Fruit fly (Drosophila melanogaster): Measurements from ENCODE around the gene Aplip1.

The Aplip1 gene

dm6 chr3L:1177085-1177484 lies 19.0 kb upstream of the Aplip1 start, which contains the start of gene bab2 (continued):
- TF ChIP-seq CG16779 (GFP tag; IDR thresholded peaks at IDR 0.05) (no peak), CG10959 (GFP tag; IDR thresholded peaks at IDR 0.05) (no peak), CG3281 (GFP tag; optimal IDR thresholded peaks at IDR 0.05) (no peak), CG13424 (tag; optimal IDR thresholded peaks at IDR 0.05) (no peak), CG4730 (GFP tag; IDR thresholded peaks at IDR 0.05) (no peak), slou (GFP tag; optimal IDR thresholded peaks at IDR 0.05) (no peak), fru (optimal IDR thresholded peaks at IDR 0.05) (no peak), inv (GFP tag; IDR thresholded peaks at IDR 0.05; ENCODE audit: partially characterized antibody) (no peak), BtbVII (GFP tag; optimal IDR thresholded peaks at IDR 0.05) (peak; percentile 0), maf-S (GFP tag; optimal IDR thresholded peaks at IDR 0.05) (no peak), otp (GFP tag; IDR thresholded peaks at IDR 0.05) (peak; percentile 62; the same call in 2 of the 3 replicates), CG11093 (GFP tag; IDR thresholded peaks at IDR 0.05) (no peak), mld (GFP tag; IDR thresholded peaks at IDR 0.05; ENCODE audit: partially characterized antibody) (no peak), zfh1 (GFP tag; IDR thresholded peaks at IDR 0.05) (0 out of 3 replicates have a peak, but pooled peaks have one; percentile 19), CG10209 (GFP tag; optimal IDR thresholded peaks at IDR 0.05) (no peak), Scr (GFP tag; IDR thresholded peaks at IDR 0.05; ENCODE audit: partially characterized antibody) (peak; percentile 36), oc (tag; optimal IDR thresholded peaks at IDR 0.05) (peak; percentile 63), Dll (GFP tag; IDR thresholded peaks at IDR 0.05; ENCODE audit: partially characterized antibody) (0 out of 4 replicates have a peak, but pooled peaks have one; percentile 39), CG10462 (GFP tag; optimal IDR thresholded peaks at IDR 0.05) (no peak), CG10267 (tag; optimal IDR thresholded peaks at IDR 0.05) (peak; percentile 25), CG34224 (GFP tag; IDR thresholded peaks at IDR 0.05; ENCODE audit: partially characterized antibody) (peak; percentile 52; the same call in 1 of the 3 replicates), Tbp (GFP tag; optimal IDR thresholded peaks at IDR 0.05) (no peak), chinmo (GFP tag; IDR thresholded peaks at IDR 0.05; ENCODE audit: partially characterized antibody) (peak; percentile 92), CG6272 (GFP tag; IDR thresholded peaks at IDR 0.05) (0 out of 2 replicates have a peak, but pooled peaks have one; percentile 7), CG8281 (tag; optimal IDR thresholded peaks at IDR 0.05) (no peak), CG1647 (GFP tag; optimal IDR thresholded peaks at IDR 0.05) (no peak), CG3726 (GFP tag; IDR thresholded peaks at IDR 0.05) (no peak), ttk (GFP tag; IDR thresholded peaks at IDR 0.05) (no peak), Dref (GFP tag; IDR thresholded peaks at IDR 0.05) (no peak), ash1 (GFP tag; optimal IDR thresholded peaks at IDR 0.05) (peak; percentile 37), Asciz (GFP tag; optimal IDR thresholded peaks at IDR 0.05) (no peak), CG11398 (GFP tag; optimal IDR thresholded peaks at IDR 0.05) (no peak), aop (GFP tag; IDR thresholded peaks at IDR 0.05) (no peak), en (GFP tag; optimal IDR thresholded peaks at IDR 0.05) (no peak), hth (optimal IDR thresholded peaks at IDR 0.05) (no peak), CG31365 (tag; optimal IDR thresholded peaks at IDR 0.05) (no peak), CG11085 (GFP tag; IDR thresholded peaks at IDR 0.05) (no peak), CG2202 (tag; optimal IDR thresholded peaks at IDR 0.05) (peak; percentile 36), CG10366 (GFP tag; IDR thresholded peaks at IDR 0.05) (no peak), CG14050 (GFP tag; IDR thresholded peaks at IDR 0.05) (no peak), CG2199 (GFP tag; IDR thresholded peaks at IDR 0.05) (peak; percentile 91), vnd (GFP tag; IDR thresholded peaks at IDR 0.05; ENCODE audit: partially characterized antibody) (no peak), Opbp (GFP tag; IDR thresholded peaks at IDR 0.05; ENCODE audit: partially characterized antibody) (peak; percentile 75), ssp (GFP tag; IDR thresholded peaks at IDR 0.05) (no peak), CG14965 (GFP tag; optimal IDR thresholded peaks at IDR 0.05; ENCODE audit: borderline replicate concordance) (no peak), gsb (GFP tag; IDR thresholded peaks at IDR 0.05) (0 out of 2 replicates have a peak, but pooled peaks have one; percentile 9), ato (GFP tag; IDR thresholded peaks at IDR 0.05; ENCODE audit: partially characterized antibody) (peak; percentile 29; the same call in 1 of the 2 replicates), mam (GFP tag; optimal IDR thresholded peaks at IDR 0.05) (no peak), cg (GFP tag; optimal IDR thresholded peaks at IDR 0.05) (peak; percentile 50), Aef1 (GFP tag; IDR thresholded peaks at IDR 0.05) (peak; percentile 62; the same call in 2 of the 3 replicates), HLH3B (GFP tag; IDR thresholded peaks at IDR 0.05) (no peak), Ada2b (GFP tag; IDR thresholded peaks at IDR 0.05) (no peak)

All from whole organism, embryonic.